3 fruit fly cellular contexts compared by ENCODE assay signal in the genomic region with DNA sequence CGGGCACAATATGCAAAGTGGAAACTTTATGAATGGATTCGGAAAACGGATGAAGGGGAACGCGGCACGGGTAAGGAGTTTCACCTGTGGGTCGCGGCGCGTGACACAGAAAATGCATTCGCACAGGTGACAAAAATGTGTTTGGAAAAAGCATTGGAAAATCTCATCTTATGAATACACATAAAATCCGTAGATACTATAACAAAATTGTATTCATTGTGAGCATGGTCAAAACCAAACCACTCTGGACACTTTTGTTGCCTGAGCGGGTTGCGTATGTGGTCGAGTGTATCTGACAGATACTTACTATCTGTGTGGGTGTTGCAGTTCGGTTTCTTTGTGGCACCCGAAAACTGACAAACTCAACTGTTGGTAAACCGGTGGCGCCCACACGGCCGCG.
A peak's percentile ranks its signal among the peaks of the same experiment; 100 is the strongest.
TF ChIP-seq lines count a peak whose summit lies in the region.

No protein-coding gene starts in this region.

TF ChIP-seq in whole organism, embryonic, 481 proteins besides CTCF, POLR2A, EP300 and RAD21 (continued from another document and continues in another):
- TF ChIP-seq CG10462 (GFP tag; optimal IDR thresholded peaks at IDR 0.05; lab: Kevin White, UChicago) = no peak
- TF ChIP-seq Atf-2 (GFP tag; optimal IDR thresholded peaks at IDR 0.05; lab: Kevin White, UChicago) = no peak
- TF ChIP-seq CG17802 (tag; optimal IDR thresholded peaks at IDR 0.05; lab: Kevin White, UChicago) = no peak
- TF ChIP-seq Dfd (GFP tag; optimal IDR thresholded peaks at IDR 0.05; lab: Kevin White, UChicago) = no peak
- TF ChIP-seq Gug (GFP tag; IDR thresholded peaks at IDR 0.05; lab: Robert Waterston, UW) = no peak; the same call in 2 of the 4 replicates
- TF ChIP-seq twi (tag; optimal IDR thresholded peaks at IDR 0.05; lab: Kevin White, UChicago) = no peak
- TF ChIP-seq Max (GFP tag; optimal IDR thresholded peaks at IDR 0.05; lab: Kevin White, UChicago) = peak; percentile 15
- peak; percentile 61; the same call in 1 of the 3 replicates for TF ChIP-seq ken (GFP tag; IDR thresholded peaks at IDR 0.05; lab: Robert Waterston, UW)
- no peak for TF ChIP-seq Fer3 (tag; optimal IDR thresholded peaks at IDR 0.05; lab: Kevin White, UChicago)
- TF ChIP-seq CG4282 (GFP tag; optimal IDR thresholded peaks at IDR 0.05; lab: Kevin White, UChicago) = no peak
- no peak for TF ChIP-seq prd (optimal IDR thresholded peaks at IDR 0.05; lab: Kevin White, UChicago)
- peak; percentile 80 for TF ChIP-seq prd (GFP tag; IDR thresholded peaks at IDR 0.05; lab: Robert Waterston, UW)
- TF ChIP-seq CG11398 (GFP tag; optimal IDR thresholded peaks at IDR 0.05; lab: Kevin White, UChicago) = no peak
- no peak for TF ChIP-seq CG15514 (GFP tag; optimal IDR thresholded peaks at IDR 0.05; lab: Kevin White, UChicago)
- TF ChIP-seq CG42726 (GFP tag; IDR thresholded peaks at IDR 0.05; lab: Robert Waterston, UW; ENCODE audit: partially characterized antibody) = no peak
- TF ChIP-seq Dll (GFP tag; IDR thresholded peaks at IDR 0.05; lab: Robert Waterston, UW; ENCODE audit: partially characterized antibody) = no peak
- TF ChIP-seq CG15269 (tag; optimal IDR thresholded peaks at IDR 0.05; lab: Kevin White, UChicago) = no peak
- no peak for TF ChIP-seq CG6791 (GFP tag; IDR thresholded peaks at IDR 0.05; lab: Robert Waterston, UW; ENCODE audit: partially characterized antibody)
- TF ChIP-seq Bgb (GFP tag; IDR thresholded peaks at IDR 0.05; lab: Robert Waterston, UW; ENCODE audit: partially characterized antibody) = no peak
- peak; percentile 11 for TF ChIP-seq dmrt11E (tag; optimal IDR thresholded peaks at IDR 0.05; lab: Kevin White, UChicago)
- TF ChIP-seq CG3726 (GFP tag; IDR thresholded peaks at IDR 0.05; lab: Robert Waterston, UW) = no peak
- TF ChIP-seq ATbp (GFP tag; optimal IDR thresholded peaks at IDR 0.05; lab: Kevin White, UChicago) = peak; percentile 58
- peak; percentile 34 for TF ChIP-seq CG2875 (GFP tag; optimal IDR thresholded peaks at IDR 0.05; lab: Kevin White, UChicago)
- TF ChIP-seq CG8290 (GFP tag; optimal IDR thresholded peaks at IDR 0.05; lab: Kevin White, UChicago) = no peak
- TF ChIP-seq CG8290 (tag; optimal IDR thresholded peaks at IDR 0.05; lab: Kevin White, UChicago) = no peak
- TF ChIP-seq CG4617 (GFP tag; optimal IDR thresholded peaks at IDR 0.05; lab: Kevin White, UChicago; ENCODE audit: borderline replicate concordance) = no peak
- no peak for TF ChIP-seq gt (GFP tag; IDR thresholded peaks at IDR 0.05; lab: Robert Waterston, UW)
- peak; percentile 26 for TF ChIP-seq CG9727 (GFP tag; optimal IDR thresholded peaks at IDR 0.05; lab: Kevin White, UChicago)
- no peak for TF ChIP-seq HLHmδ (GFP tag; optimal IDR thresholded peaks at IDR 0.05; lab: Kevin White, UChicago)
- TF ChIP-seq CG1024 (GFP tag; IDR thresholded peaks at IDR 0.05; lab: Robert Waterston, UW) = peak; percentile 47; the same call in 1 of the 2 replicates
- no peak for TF ChIP-seq ab (GFP tag; optimal IDR thresholded peaks at IDR 0.05; lab: Kevin White, UChicago)
- no peak for TF ChIP-seq Sin3A (optimal IDR thresholded peaks at IDR 0.05; lab: Kevin White, UChicago)
- TF ChIP-seq CG9215 (GFP tag; IDR thresholded peaks at IDR 0.05; lab: Robert Waterston, UW) = no peak
- no peak for TF ChIP-seq CG18764 (GFP tag; optimal IDR thresholded peaks at IDR 0.05; lab: Kevin White, UChicago)
- TF ChIP-seq CG10321 (GFP tag; IDR thresholded peaks at IDR 0.05; lab: Robert Waterston, UW) = 0 out of 2 replicates have a peak, but pooled peaks have one; percentile 17
- TF ChIP-seq Usf (GFP tag; optimal IDR thresholded peaks at IDR 0.05; lab: Kevin White, UChicago) = no peak
- TF ChIP-seq vnd (GFP tag; IDR thresholded peaks at IDR 0.05; lab: Robert Waterston, UW; ENCODE audit: partially characterized antibody) = no peak
- peak; percentile 69; the same call in 2 of the 3 replicates for TF ChIP-seq Optix (GFP tag; IDR thresholded peaks at IDR 0.05; lab: Robert Waterston, UW)
- TF ChIP-seq CG4360 (GFP tag; IDR thresholded peaks at IDR 0.05; lab: Robert Waterston, UW) = peak; percentile 54
- no peak for TF ChIP-seq CG12769 (tag; optimal IDR thresholded peaks at IDR 0.05; lab: Kevin White, UChicago)
- TF ChIP-seq Meics (GFP tag; optimal IDR thresholded peaks at IDR 0.05; lab: Kevin White, UChicago) = no peak
- TF ChIP-seq CG31224 (GFP tag; IDR thresholded peaks at IDR 0.05; lab: Robert Waterston, UW) = peak; percentile 43; the same call in 1 of the 2 replicates

TF ChIP-seq in whole organism, prepupa, 60 proteins besides CTCF, POLR2A, EP300 and RAD21 (continued from another document):
- no peak for TF ChIP-seq Smox (GFP tag; optimal IDR thresholded peaks at IDR 0.05; lab: Kevin White, UChicago)
- peak; percentile 86 for TF ChIP-seq CG32006 (GFP tag; optimal IDR thresholded peaks at IDR 0.05; lab: Kevin White, UChicago)
- TF ChIP-seq CG6163 (GFP tag; IDR thresholded peaks at IDR 0.05; lab: Robert Waterston, UW) = peak; percentile 90
- peak; percentile 71 for TF ChIP-seq Gug (GFP tag; IDR thresholded peaks at IDR 0.05; lab: Robert Waterston, UW)
- TF ChIP-seq Eip75B (GFP tag; optimal IDR thresholded peaks at IDR 0.05; lab: Kevin White, UChicago) = no peak
- peak; percentile 65 for TF ChIP-seq lz (GFP tag; optimal IDR thresholded peaks at IDR 0.05; lab: Kevin White, UChicago)
- peak; percentile 71 for TF ChIP-seq esn (GFP tag; optimal IDR thresholded peaks at IDR 0.05; lab: Kevin White, UChicago)
- peak; percentile 71 for TF ChIP-seq CG34406 (GFP tag; optimal IDR thresholded peaks at IDR 0.05; lab: Kevin White, UChicago)
- no peak for TF ChIP-seq fd85E (GFP tag; optimal IDR thresholded peaks at IDR 0.05; lab: Kevin White, UChicago)
- peak; percentile 92 for TF ChIP-seq Eip78C (GFP tag; lab: Kevin White, UChicago)
- TF ChIP-seq vri (GFP tag; optimal IDR thresholded peaks at IDR 0.05; lab: Kevin White, UChicago) = no peak
- no peak for TF ChIP-seq Sox102F (GFP tag; optimal IDR thresholded peaks at IDR 0.05; lab: Kevin White, UChicago)
- TF ChIP-seq CG11294 (GFP tag; IDR thresholded peaks at IDR 0.05; lab: Robert Waterston, UW) = peak; percentile 79
- TF ChIP-seq spab (GFP tag; optimal IDR thresholded peaks at IDR 0.05; lab: Kevin White, UChicago) = no peak
- TF ChIP-seq CG11762 (GFP tag; optimal IDR thresholded peaks at IDR 0.05; lab: Kevin White, UChicago; ENCODE audit: insufficient read depth) = no peak
- no peak for TF ChIP-seq fkh (GFP tag; optimal IDR thresholded peaks at IDR 0.05; lab: Kevin White, UChicago)
- no peak for TF ChIP-seq Eip93F (GFP tag; optimal IDR thresholded peaks at IDR 0.05; lab: Kevin White, UChicago)
- TF ChIP-seq CG8319 (GFP tag; optimal IDR thresholded peaks at IDR 0.05; lab: Kevin White, UChicago) = no peak
- peak; percentile 35 for TF ChIP-seq CG11902 (GFP tag; optimal IDR thresholded peaks at IDR 0.05; lab: Kevin White, UChicago)
- no peak for TF ChIP-seq fd59A (GFP tag; optimal IDR thresholded peaks at IDR 0.05; lab: Kevin White, UChicago)
- peak; percentile 42 for TF ChIP-seq Ets96B (tag; optimal IDR thresholded peaks at IDR 0.05; lab: Kevin White, UChicago)
- peak; percentile 80 for TF ChIP-seq achi (GFP tag; optimal IDR thresholded peaks at IDR 0.05; lab: Kevin White, UChicago)
- no peak for TF ChIP-seq OdsH (GFP tag; optimal IDR thresholded peaks at IDR 0.05; lab: Kevin White, UChicago)
- peak; percentile 21 for TF ChIP-seq CG6808 (GFP tag; optimal IDR thresholded peaks at IDR 0.05; lab: Kevin White, UChicago)
- peak; percentile 42 for TF ChIP-seq Sox15 (GFP tag; optimal IDR thresholded peaks at IDR 0.05; lab: Kevin White, UChicago)
- no peak for TF ChIP-seq Met (GFP tag; optimal IDR thresholded peaks at IDR 0.05; lab: Kevin White, UChicago)
- TF ChIP-seq CG3919 (GFP tag; optimal IDR thresholded peaks at IDR 0.05; lab: Kevin White, UChicago) = peak; percentile 78
- TF ChIP-seq pdm3 (GFP tag; optimal IDR thresholded peaks at IDR 0.05; lab: Kevin White, UChicago) = no peak
- TF ChIP-seq CG9139 (GFP tag; optimal IDR thresholded peaks at IDR 0.05; lab: Kevin White, UChicago) = no peak
- peak; percentile 95 for TF ChIP-seq CG15336 (GFP tag; IDR thresholded peaks at IDR 0.05; lab: Robert Waterston, UW)
- TF ChIP-seq Hr38 (GFP tag; optimal IDR thresholded peaks at IDR 0.05; lab: Kevin White, UChicago) = no peak
- TF ChIP-seq CG1621 (tag; optimal IDR thresholded peaks at IDR 0.05; lab: Kevin White, UChicago) = no peak
- peak; percentile 94 for TF ChIP-seq eg (GFP tag; IDR thresholded peaks at IDR 0.05; lab: Robert Waterston, UW)
- no peak for TF ChIP-seq CG16779 (tag; optimal IDR thresholded peaks at IDR 0.05; lab: Kevin White, UChicago)
- TF ChIP-seq CG10669 (GFP tag; optimal IDR thresholded peaks at IDR 0.05; lab: Kevin White, UChicago) = no peak
- TF ChIP-seq CG8632 (GFP tag; optimal IDR thresholded peaks at IDR 0.05; lab: Kevin White, UChicago) = no peak
- no peak for TF ChIP-seq CG10631 (GFP tag; optimal IDR thresholded peaks at IDR 0.05; lab: Kevin White, UChicago)
TF ChIP-seq in whole organism, prepupa: peak in this region for 28.

TF ChIP-seq in whole organism, wandering third instar larva, 38 proteins besides CTCF, POLR2A, EP300 and RAD21 (continued from another document):
- TF ChIP-seq Myc (optimal IDR thresholded peaks at IDR 0.05; lab: Kevin White, UChicago) = no peak
- no peak for TF ChIP-seq brk (GFP tag; optimal IDR thresholded peaks at IDR 0.05; lab: Kevin White, UChicago)
- no peak for TF ChIP-seq jim (GFP tag; optimal IDR thresholded peaks at IDR 0.05; lab: Kevin White, UChicago)
